Fruit fly (Drosophila melanogaster) whole organism, embryonic: ENCODE results near the gene CG7565.

Experiments
- B-H2 ChIP-seq: fragments of 200-800 bp; sonication (Bioruptor generic); optimal IDR thresholded peaks from 2 replicates; lab custom pipeline; 2018; ENCODE audit warnings: missing biosample characterization, mild to moderate bottlenecking, missing genetic modification characterization
- Blimp-1 ChIP-seq: fragments of 200-800 bp; sonication (Bioruptor generic); optimal IDR thresholded peaks from 3 replicates; lab custom pipeline; 2018; ENCODE audit warnings: missing biosample characterization, missing genetic modification characterization, mild to moderate bottlenecking, moderate library complexity, missing genetic modification reagents
- CG10209 ChIP-seq: fragments of 200-800 bp; sonication (Bioruptor generic); optimal IDR thresholded peaks from 3 replicates; lab custom pipeline; 2017; ENCODE audit warnings: missing biosample characterization, mild to moderate bottlenecking, missing genetic modification characterization, missing genetic modification reagents
- CG1024 ChIP-seq: fragments of 200-800 bp; sonication (Bioruptor generic); IDR thresholded peaks from 2 replicates; pipeline ENCODE4 v1.3.6; 2022; ENCODE audit warnings: missing biosample characterization, missing genetic modification characterization
- CG10274 ChIP-seq: fragments of 200-800 bp; sonication (Bioruptor generic); optimal IDR thresholded peaks from 3 replicates; lab custom pipeline; 2017; ENCODE audit warnings: missing biosample characterization, mild to moderate bottlenecking, missing genetic modification characterization
- CG10462 ChIP-seq: fragments of 200-800 bp; sonication (Bioruptor generic); optimal IDR thresholded peaks from 2 replicates; lab custom pipeline; 2016; ENCODE audit warnings: missing biosample characterization, missing genetic modification characterization
- CG10543 ChIP-seq: fragments of 200-800 bp; sonication (Bioruptor generic); optimal IDR thresholded peaks from 3 replicates; lab custom pipeline; 2017; ENCODE audit warnings: missing biosample characterization, mild to moderate bottlenecking, missing genetic modification characterization, moderate library complexity
- CG12769 ChIP-seq: fragments of 200-800 bp; sonication (Bioruptor generic); optimal IDR thresholded peaks from 2 replicates; lab custom pipeline; 2019; ENCODE audit warnings: missing biosample characterization, mild to moderate bottlenecking, missing genetic modification characterization, moderate library complexity
- CG13123 ChIP-seq: fragments of 200-800 bp; sonication (Bioruptor generic); optimal IDR thresholded peaks from 2 replicates; lab custom pipeline; 2016; ENCODE audit warnings: missing biosample characterization, missing genetic modification characterization
- CG13296 ChIP-seq: fragments of 200-800 bp; sonication (Bioruptor generic); optimal IDR thresholded peaks from 3 replicates; lab custom pipeline; 2018; ENCODE audit warnings: missing biosample characterization, mild to moderate bottlenecking, missing genetic modification characterization
- CG15011 ChIP-seq: fragments of 200-800 bp; sonication (Bioruptor generic); optimal IDR thresholded peaks from 3 replicates; lab custom pipeline; 2018; ENCODE audit warnings: missing biosample characterization, mild to moderate bottlenecking, missing genetic modification characterization
- CG15601 ChIP-seq: fragments of 200-800 bp; sonication (Bioruptor generic); optimal IDR thresholded peaks from 3 replicates; lab custom pipeline; 2019; ENCODE audit warnings: missing biosample characterization, mild to moderate bottlenecking, missing genetic modification characterization, moderate library complexity
- CG2199 ChIP-seq: fragments of 200-800 bp; sonication (Bioruptor generic); IDR thresholded peaks from 3 replicates; pipeline ENCODE4 v1.3.6; 2022; ENCODE audit warnings: missing biosample characterization, missing genetic modification characterization
- CG30020 ChIP-seq: fragments of 200-800 bp; optimal IDR thresholded peaks from 2 replicates; lab custom pipeline; 2019; ENCODE audit warnings: missing biosample characterization, mild to moderate bottlenecking, missing genetic modification characterization, moderate library complexity
- CG30431 ChIP-seq: fragments of 200-800 bp; sonication (Bioruptor generic); optimal IDR thresholded peaks from 2 replicates; lab custom pipeline; 2017; ENCODE audit warnings: missing biosample characterization, missing genetic modification characterization
- CG3163 ChIP-seq: fragments of 200-800 bp; sonication (Bioruptor generic); optimal IDR thresholded peaks from 3 replicates; lab custom pipeline; 2016; ENCODE audit warnings: missing biosample characterization, missing genetic modification characterization
- CG3281 ChIP-seq: fragments of 200-800 bp; sonication (Bioruptor generic); optimal IDR thresholded peaks from 3 replicates; lab custom pipeline; 2017; ENCODE audit warnings: missing biosample characterization, mild to moderate bottlenecking, missing genetic modification characterization
- CG4424 ChIP-seq: fragments of 200-800 bp; sonication (Bioruptor generic); optimal IDR thresholded peaks from 3 replicates; lab custom pipeline; 2016; ENCODE audit warnings: missing biosample characterization, missing genetic modification characterization
- CG5245 ChIP-seq: fragments of 200-800 bp; sonication (Bioruptor generic); optimal IDR thresholded peaks from 3 replicates; lab custom pipeline; 2016; ENCODE audit warnings: missing biosample characterization, missing genetic modification characterization
- CG5953 ChIP-seq: fragments of 200-800 bp; sonication (Bioruptor generic); IDR thresholded peaks from 2 replicates; pipeline ENCODE4 v1.3.6; 2022; ENCODE audit warnings: missing biosample characterization, missing genetic modification characterization
- CG6175 ChIP-seq: fragments of 200-800 bp; sonication (Bioruptor generic); IDR thresholded peaks from 3 replicates; pipeline ENCODE4 v1.3.6; 2022; ENCODE audit warnings: missing biosample characterization, missing genetic modification characterization
- CG6654 ChIP-seq: fragments of 200-800 bp; sonication (Bioruptor generic); optimal IDR thresholded peaks from 2 replicates; lab custom pipeline; 2017; ENCODE audit warnings: missing biosample characterization, mild to moderate bottlenecking, missing genetic modification characterization
- CG8290 ChIP-seq, 3 experiments: fragments of 200-800 bp; sonication (Bioruptor generic); optimal IDR thresholded peaks; 2 replicates each; lab custom pipeline; 2016 to 2019; ENCODE audit warnings: missing biosample characterization in 3 of 3, missing genetic modification characterization in 3 of 3, mild to moderate bottlenecking in 2 of 3, moderate library complexity in 1 of 3
- D ChIP-seq, 2 experiments: fragments of 200-800 bp in 1 of 2; fragments of >200 bp in 1 of 2; sonication (Bioruptor generic) in 1 of 2; optimal IDR thresholded peaks; 2 replicates in 1 of 2; 3 replicates in 1 of 2; lab custom pipeline; 2017; ENCODE audit warnings: mild to moderate bottlenecking in 1 of 2, missing biosample characterization in 1 of 2, missing genetic modification characterization in 1 of 2, missing genetic modification reagents in 1 of 2
- Dref ChIP-seq: fragments of 200-800 bp; sonication (Bioruptor generic); IDR thresholded peaks from 2 replicates; pipeline ENCODE4 v1.3.6; 2022; ENCODE audit warnings: missing biosample characterization, missing genetic modification characterization
- Mad ChIP-seq: fragments of 200-800 bp; sonication (Bioruptor generic); optimal IDR thresholded peaks from 2 replicates; lab custom pipeline; 2016; ENCODE audit warnings: missing biosample characterization, missing genetic modification characterization
- Pdp1 ChIP-seq, 2 experiments: fragments of 200-800 bp; sonication (Bioruptor generic); optimal IDR thresholded peaks; 3 replicates each; lab custom pipeline; 2016; ENCODE audit warnings: missing biosample characterization in 2 of 2, missing genetic modification characterization in 2 of 2, mild to moderate bottlenecking in 1 of 2, moderate library complexity in 1 of 2
- Side ChIP-seq: fragments of 200-800 bp; sonication (Bioruptor generic); optimal IDR thresholded peaks from 2 replicates; lab custom pipeline; 2016; ENCODE audit warnings: missing biosample characterization, missing genetic modification characterization
- Sry-δ ChIP-seq: fragments of 200-800 bp; sonication (Bioruptor generic); optimal IDR thresholded peaks from 2 replicates; lab custom pipeline; 2016; ENCODE audit warnings: missing biosample characterization, missing genetic modification characterization
- Stat92E ChIP-seq, 3 experiments: fragments of >200 bp in 2 of 3; fragments of 200-800 bp in 1 of 3; sonication (Bioruptor generic) in 1 of 3; optimal IDR thresholded peaks; 2 replicates each; lab custom pipeline; 2017 to 2019; ENCODE audit warnings: missing biosample characterization in 3 of 3, missing genetic modification characterization in 3 of 3, mild to moderate bottlenecking in 1 of 3, moderate library complexity in 1 of 3
- abd-A ChIP-seq: fragments of 200-800 bp; sonication (Bioruptor generic); optimal IDR thresholded peaks from 3 replicates; lab custom pipeline; 2019; ENCODE audit warnings: missing biosample characterization, mild to moderate bottlenecking, missing genetic modification characterization, moderate library complexity
- ara ChIP-seq: fragments of 200-800 bp; sonication (Bioruptor generic); IDR thresholded peaks from 2 replicates; pipeline ENCODE4 v1.3.6; 2022; ENCODE audit warnings: missing biosample characterization, missing genetic modification characterization
- az2 ChIP-seq: fragments of 200-800 bp; sonication (Bioruptor generic); optimal IDR thresholded peaks from 3 replicates; lab custom pipeline; 2016; ENCODE audit warnings: missing biosample characterization, missing genetic modification characterization
- cad ChIP-seq: fragments of >200 bp; optimal IDR thresholded peaks from 2 replicates; lab custom pipeline; 2017; ENCODE audit warnings: missing biosample characterization, missing genetic modification characterization
- chif ChIP-seq, 2 experiments: fragments of 200-800 bp; sonication (Bioruptor generic); optimal IDR thresholded peaks; 3 replicates each; lab custom pipeline; 2016; ENCODE audit warnings: missing biosample characterization in 2 of 2, missing genetic modification characterization in 2 of 2
- chinmo ChIP-seq: fragments of 200-800 bp; sonication (Bioruptor generic); IDR thresholded peaks from 4 replicates; pipeline ENCODE4 v1.3.6; 2022; ENCODE audit warnings: missing biosample characterization, missing genetic modification characterization; ENCODE audit not compliant: partially characterized antibody
- crc ChIP-seq: fragments of 200-800 bp; sonication (Bioruptor generic); optimal IDR thresholded peaks from 2 replicates; lab custom pipeline; 2016; ENCODE audit warnings: missing biosample characterization, missing genetic modification characterization
- eve ChIP-seq, 2 experiments: fragments of >200 bp; optimal IDR thresholded peaks; 2 replicates each; lab custom pipeline; 2017; ENCODE audit warnings: missing biosample characterization in 2 of 2, missing genetic modification characterization in 2 of 2
- fd64A ChIP-seq: fragments of 200-800 bp; sonication (Bioruptor generic); optimal IDR thresholded peaks from 3 replicates; lab custom pipeline; 2018; ENCODE audit warnings: missing biosample characterization, mild to moderate bottlenecking, missing genetic modification characterization
- her ChIP-seq: fragments of 200-800 bp; sonication (Bioruptor generic); optimal IDR thresholded peaks from 2 replicates; lab custom pipeline; 2016; ENCODE audit warnings: missing biosample characterization, missing genetic modification characterization
- inv ChIP-seq: fragments of 200-800 bp; sonication (Bioruptor generic); IDR thresholded peaks from 2 replicates; pipeline ENCODE4 v1.3.6; 2022; ENCODE audit warnings: missing biosample characterization, missing genetic modification characterization; ENCODE audit not compliant: partially characterized antibody
- jigr1 ChIP-seq: fragments of 200-800 bp; sonication (Bioruptor generic); IDR thresholded peaks from 3 replicates; pipeline ENCODE4 v1.3.6; 2022; ENCODE audit warnings: missing biosample characterization, missing genetic modification characterization
- kni ChIP-seq: fragments of 200-800 bp; sonication (Bioruptor generic); optimal IDR thresholded peaks from 3 replicates; lab custom pipeline; 2017; ENCODE audit warnings: mild to moderate bottlenecking, missing biosample characterization, missing genetic modification reagents, missing genetic modification characterization
- nom ChIP-seq: fragments of 200-800 bp; sonication (Bioruptor generic); optimal IDR thresholded peaks from 2 replicates; lab custom pipeline; 2017; ENCODE audit warnings: missing biosample characterization, missing genetic modification characterization, mild to moderate bottlenecking, moderate library complexity, missing genetic modification reagents
- sob ChIP-seq: fragments of 200-800 bp; sonication (Bioruptor generic); IDR thresholded peaks from 2 replicates; pipeline ENCODE4 v1.3.6; 2022; ENCODE audit warnings: missing biosample characterization, missing genetic modification characterization
- tll ChIP-seq, 2 experiments: fragments of 200-800 bp in 1 of 2; fragments of >200 bp in 1 of 2; sonication (Bioruptor generic) in 1 of 2; optimal IDR thresholded peaks; 2 replicates each; lab custom pipeline; 2017 to 2019; ENCODE audit warnings: missing biosample characterization in 2 of 2, missing genetic modification characterization in 2 of 2, mild to moderate bottlenecking in 1 of 2, moderate library complexity in 1 of 2
- zen ChIP-seq: fragments of 200-800 bp; sonication (Bioruptor generic); optimal IDR thresholded peaks from 3 replicates; lab custom pipeline; 2018; ENCODE audit warnings: missing biosample characterization, mild to moderate bottlenecking, missing genetic modification characterization, moderate library complexity

The CG7565 gene

DNA sequence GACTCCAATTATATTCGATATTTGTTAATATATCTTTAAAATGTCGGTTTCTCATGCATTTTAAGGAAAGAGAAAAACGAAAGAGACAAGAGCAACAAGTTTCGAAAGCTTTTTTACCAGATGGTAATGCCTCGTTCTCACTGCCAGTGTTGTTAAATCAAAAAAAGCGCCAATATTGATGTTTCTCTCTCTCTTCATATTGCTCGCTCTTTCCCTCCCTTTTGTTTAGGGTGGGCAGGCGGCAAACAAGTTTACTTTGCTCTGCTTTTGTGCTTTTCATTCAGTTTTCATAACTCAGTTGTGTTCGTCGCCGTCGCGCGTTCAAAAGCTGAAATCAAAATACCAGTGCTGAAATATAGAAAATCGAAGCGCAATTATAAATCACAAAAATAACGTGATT lies 9.8 kb downstream of the CG7565 start (continued):
- TF ChIP-seq fd64A (peak; percentile 2), CG30431 (GFP tag; lab: Kevin White, UChicago) (no peak), CG13296 (GFP tag; lab: Kevin White, UChicago) (peak; percentile 64), her (GFP tag; lab: Kevin White, UChicago) (peak; percentile 69), CG8290 (GFP tag; optimal IDR thresholded peaks at IDR 0.05; lab: Kevin White, UChicago) (peak; percentile 19), CG8290 (tag; optimal IDR thresholded peaks at IDR 0.05; lab: Kevin White, UChicago) (peak; percentile 38 to 71), eve (GFP tag; optimal IDR thresholded peaks at IDR 0.05; lab: Kevin White, UChicago) (peak in 1 of 2 experiments; percentile 60), inv (no peak), B-H2 (GFP tag; lab: Kevin White, UChicago) (peak; percentile 79)

dm6 chr3L:8080790-8081189 lies 10.8 kb downstream of the CG7565 start:
- TF ChIP-seq CG1024 (GFP tag; lab: Robert Waterston, UW), result peak; percentile 8; the same call in 1 of the 2 replicates
- TF ChIP-seq az2 (GFP tag; lab: Kevin White, UChicago), result no peak
- TF ChIP-seq Pdp1 (GFP tag; optimal IDR thresholded peaks at IDR 0.05; lab: Kevin White, UChicago), result peak in 1 of 2 experiments; percentile 13
- no peak for TF ChIP-seq CG10274
- TF ChIP-seq crc (GFP tag; lab: Kevin White, UChicago), result no peak
- TF ChIP-seq CG10462 (GFP tag; lab: Kevin White, UChicago), result no peak
- no peak for TF ChIP-seq CG6654 (GFP tag; lab: Kevin White, UChicago)
- TF ChIP-seq Stat92E (GFP tag; optimal IDR thresholded peaks at IDR 0.05; lab: Kevin White, UChicago), result no peak
- TF ChIP-seq CG5245, result no peak
- TF ChIP-seq Dref (GFP tag; lab: Robert Waterston, UW), result no peak
- no peak for TF ChIP-seq jigr1 (GFP tag; lab: Robert Waterston, UW)
- peak; percentile 74 for TF ChIP-seq CG12769
- peak; percentile 15 for TF ChIP-seq abd-A (tag; lab: Kevin White, UChicago)
- no peak for TF ChIP-seq cad (GFP tag; lab: Kevin White, UChicago)
- no peak for TF ChIP-seq nom (GFP tag; lab: Kevin White, UChicago)
- no peak for TF ChIP-seq CG5953 (GFP tag; lab: Robert Waterston, UW)
- TF ChIP-seq CG6175, result peak; percentile 51; the same call in 1 of the 3 replicates
- no peak for TF ChIP-seq CG30020 (tag; lab: Kevin White, UChicago)
- peak; percentile 88; the same call in 2 of the 3 replicates for TF ChIP-seq CG2199 (GFP tag; lab: Robert Waterston, UW)
- peak; percentile 53 for TF ChIP-seq CG10209
- no peak for TF ChIP-seq CG13123
- TF ChIP-seq CG10543 (GFP tag; lab: Kevin White, UChicago), result peak; percentile 31
- TF ChIP-seq sob (GFP tag; lab: Robert Waterston, UW), result no peak
- TF ChIP-seq CG3163 (GFP tag; lab: Kevin White, UChicago), result peak; percentile 22
- TF ChIP-seq, all 482 proteins: peak for 9

dm6 chr3L:8079598-8079997 lies 12.0 kb downstream of the CG7565 start:
- TF ChIP-seq CG3281 (GFP tag; lab: Kevin White, UChicago), result no peak
- TF ChIP-seq tll (GFP tag; optimal IDR thresholded peaks at IDR 0.05; lab: Kevin White, UChicago), result peak in 1 of 2 experiments; percentile 69
- TF ChIP-seq chif (GFP tag; optimal IDR thresholded peaks at IDR 0.05; lab: Kevin White, UChicago), result no peak
- no peak for TF ChIP-seq Side
- TF ChIP-seq cad (GFP tag; lab: Kevin White, UChicago), result peak; percentile 51
- no peak for TF ChIP-seq CG4424
- 0 out of 4 replicates have a peak, but pooled peaks have one; percentile 18 for TF ChIP-seq chinmo (GFP tag; lab: Robert Waterston, UW)
- peak; percentile 1 for TF ChIP-seq Blimp-1 (GFP tag; lab: Kevin White, UChicago)
- no peak for TF ChIP-seq CG15601 (tag; lab: Kevin White, UChicago)
- peak; percentile 86 for TF ChIP-seq zen
- 0 out of 3 replicates have a peak, but pooled peaks have one; percentile 51 for TF ChIP-seq CG2199 (GFP tag; lab: Robert Waterston, UW)
- no peak for TF ChIP-seq CG6654 (GFP tag; lab: Kevin White, UChicago)
- peak; percentile 16 for TF ChIP-seq D (optimal IDR thresholded peaks at IDR 0.05; lab: Kevin White, UChicago)
- TF ChIP-seq D (GFP tag; optimal IDR thresholded peaks at IDR 0.05; lab: Kevin White, UChicago), result no peak
- TF ChIP-seq ara (GFP tag; lab: Robert Waterston, UW), result 0 out of 2 replicates have a peak, but pooled peaks have one; percentile 12
- TF ChIP-seq CG15011 (GFP tag; lab: Kevin White, UChicago), result no peak
- TF ChIP-seq kni (GFP tag; lab: Kevin White, UChicago), result peak; percentile 39
- no peak for TF ChIP-seq Sry-δ (GFP tag; lab: Kevin White, UChicago)
- TF ChIP-seq Mad (GFP tag; lab: Kevin White, UChicago), result no peak
